Fruit fly (Drosophila melanogaster): ENCODE results near the gene CG44002.

CG44002 gene

DNA sequence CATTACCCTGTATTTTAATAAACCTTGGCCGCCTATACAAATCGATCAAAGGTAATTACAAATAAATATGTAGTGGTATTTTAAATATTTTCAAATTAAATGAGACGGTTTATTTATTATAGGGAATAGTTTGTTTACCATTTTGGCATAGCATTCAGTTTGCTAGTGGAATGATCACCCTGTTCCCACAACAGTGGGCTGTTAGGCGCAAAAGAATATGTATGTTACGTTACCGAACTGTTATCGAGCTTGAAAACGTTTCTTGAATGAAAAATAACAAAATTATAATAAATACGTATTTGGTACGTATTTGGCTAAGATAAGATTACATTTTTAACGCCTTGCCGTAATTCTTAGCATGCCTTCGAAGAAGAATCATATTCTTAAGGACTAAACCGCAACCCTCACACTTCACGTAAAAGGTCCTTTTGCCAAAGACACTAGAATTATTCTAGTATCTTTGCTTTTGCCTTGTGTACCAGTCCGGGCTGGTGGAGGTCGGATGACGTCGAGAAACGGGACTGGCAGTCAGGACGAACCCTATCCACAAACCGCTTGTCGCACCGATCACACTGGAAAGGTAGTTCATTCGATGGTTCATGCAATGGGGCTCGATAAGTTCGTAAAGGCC, at the start of gene CG44002:
CG44002 (minus strand) TSS at position 144 of the 631 bp plus-strand sequence.
- no peak for TF ChIP-seq CG12605 (GFP tag; IDR thresholded peaks at IDR 0.05)
- no peak for TF ChIP-seq CG15710 (tag; optimal IDR thresholded peaks at IDR 0.05)

DNA sequence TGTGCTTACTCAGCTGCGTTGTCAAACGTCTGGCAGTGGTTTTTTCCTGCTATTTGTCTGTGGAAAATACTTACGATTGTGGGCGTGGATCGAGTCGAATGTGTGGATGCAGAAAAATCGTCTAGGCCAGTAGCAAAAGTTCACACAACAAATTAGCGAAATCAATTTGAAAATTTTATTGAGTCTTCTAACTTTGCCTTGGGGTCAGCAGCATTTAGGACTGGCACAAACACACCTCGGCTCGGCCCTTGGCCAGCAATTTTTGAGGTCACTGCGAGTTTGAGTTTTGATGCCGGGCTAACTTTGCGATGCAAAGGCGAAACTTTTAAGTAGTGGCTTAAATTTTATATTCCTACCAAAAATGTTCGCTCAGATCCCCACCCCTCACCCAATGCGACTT, 29.5 kb upstream of the CG44002 start, which contains the start of gene CG34393:
CG34393 (minus strand) TSS at position 101 of the 400 bp plus-strand sequence.
- TF ChIP-seq CG4496 (GFP tag; IDR thresholded peaks at IDR 0.05) (no peak), CG14655 (GFP tag; optimal IDR thresholded peaks at IDR 0.05) (no peak), CG15710 (tag; optimal IDR thresholded peaks at IDR 0.05) (no peak), EcR (GFP tag; optimal IDR thresholded peaks at IDR 0.05) (no peak), CG8159 (tag; optimal IDR thresholded peaks at IDR 0.05) (no peak), CG8301 (tag; optimal IDR thresholded peaks at IDR 0.05) (no peak), Snoo (tag; optimal IDR thresholded peaks at IDR 0.05) (no peak)

DNA sequence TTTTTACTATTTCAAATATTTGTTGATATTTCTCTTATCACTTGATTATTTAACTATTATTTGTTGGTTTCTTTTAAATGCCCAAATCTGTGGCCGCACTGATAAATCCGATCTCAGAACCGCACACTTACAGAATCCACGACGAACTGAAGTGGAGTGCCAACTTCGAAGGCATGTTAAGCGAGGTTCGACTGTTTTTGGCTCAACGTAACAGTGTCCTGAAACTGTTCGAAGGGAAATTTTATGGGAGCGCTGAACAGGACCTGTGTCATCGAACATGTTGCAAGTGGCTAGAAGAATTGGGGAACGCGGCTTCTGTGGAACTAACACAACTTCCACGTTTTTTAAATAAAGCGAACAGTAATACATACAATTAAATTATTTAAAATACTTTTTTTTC, 28.7 kb upstream of the CG44002 start:
- TF ChIP-seq CG32121 (GFP tag; IDR thresholded peaks at IDR 0.05) (no peak), CG8301 (tag; optimal IDR thresholded peaks at IDR 0.05) (no peak), CG13204 (GFP tag; optimal IDR thresholded peaks at IDR 0.05) (no peak), Ets98B (GFP tag; IDR thresholded peaks at IDR 0.05) (no peak), fd96Ca (GFP tag; IDR thresholded peaks at IDR 0.05) (no peak), CG34367 (tag; optimal IDR thresholded peaks at IDR 0.05) (no peak), Pif1A (GFP tag; optimal IDR thresholded peaks at IDR 0.05) (no peak), D1 (tag; optimal IDR thresholded peaks at IDR 0.05) (no peak), CG8159 (tag; optimal IDR thresholded peaks at IDR 0.05) (no peak)

- no peak for TF ChIP-seq Pif1B (GFP tag; optimal IDR thresholded peaks at IDR 0.05)
- no peak for TF ChIP-seq CG17806 (tag; optimal IDR thresholded peaks at IDR 0.05)
- TF ChIP-seq CG13204 (GFP tag; optimal IDR thresholded peaks at IDR 0.05): no peak
- no peak for TF ChIP-seq CG32121 (GFP tag; IDR thresholded peaks at IDR 0.05)
- no peak for TF ChIP-seq EcR (GFP tag; optimal IDR thresholded peaks at IDR 0.05)
- TF ChIP-seq CG10348 (GFP tag; IDR thresholded peaks at IDR 0.05): no peak
- 0 out of 2 replicates have a peak, but pooled peaks have one; percentile 17 for TF ChIP-seq CG12605 (GFP tag; IDR thresholded peaks at IDR 0.05)
- no peak for TF ChIP-seq Ets98B (GFP tag; IDR thresholded peaks at IDR 0.05)
- TF ChIP-seq gl (tag; optimal IDR thresholded peaks at IDR 0.05): no peak
- TF ChIP-seq CG9948 (tag; optimal IDR thresholded peaks at IDR 0.05): no peak
- peak; percentile 39 for TF ChIP-seq CG14655 (GFP tag; optimal IDR thresholded peaks at IDR 0.05)
- peak; percentile 27 for TF ChIP-seq Pif1A (GFP tag; optimal IDR thresholded peaks at IDR 0.05)
- no peak for TF ChIP-seq Snoo (tag; optimal IDR thresholded peaks at IDR 0.05)
- peak; percentile 51 for TF ChIP-seq CG15710 (tag; optimal IDR thresholded peaks at IDR 0.05)
- peak; percentile 45 for TF ChIP-seq CG34367 (tag; optimal IDR thresholded peaks at IDR 0.05)
- no peak; the same call in 2 of the 3 replicates for TF ChIP-seq CG4496 (GFP tag; IDR thresholded peaks at IDR 0.05)
- TF ChIP-seq D1 (tag; optimal IDR thresholded peaks at IDR 0.05): no peak
- peak; percentile 33 for TF ChIP-seq CG8301 (tag; optimal IDR thresholded peaks at IDR 0.05)
- TF ChIP-seq fd96Ca (GFP tag; IDR thresholded peaks at IDR 0.05): 0 out of 3 replicates have a peak, but pooled peaks have one; percentile 33
- peak; percentile 50 for TF ChIP-seq CG8159 (tag; optimal IDR thresholded peaks at IDR 0.05)
- no peak for TF ChIP-seq rn (GFP tag; IDR thresholded peaks at IDR 0.05)
Observed at dm6 chr2L:3188875-3189274, 18.0 kb upstream of the CG44002 start.

DNA sequence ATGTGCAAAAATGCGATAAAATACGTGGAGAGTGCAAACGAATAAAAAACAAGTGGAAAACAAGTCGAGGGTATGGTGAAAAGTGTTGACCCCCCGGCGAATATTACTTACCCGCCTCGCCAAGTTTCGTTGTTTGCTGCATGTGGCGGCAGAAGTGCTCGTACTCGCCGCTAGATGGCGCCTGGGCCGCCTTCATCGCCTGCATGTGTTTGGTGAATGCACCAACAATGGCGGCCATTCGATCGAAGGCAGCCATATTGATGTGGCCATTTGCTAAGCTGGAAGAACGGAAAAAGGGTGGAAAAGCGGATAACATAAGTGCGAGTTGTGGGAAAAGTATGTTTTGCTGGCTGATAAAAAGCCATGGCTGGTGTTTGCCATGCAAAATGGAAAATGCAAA, 12.3 kb upstream of the CG44002 start:
- TF ChIP-seq CG10348 (GFP tag; IDR thresholded peaks at IDR 0.05) (no peak), CG9948 (tag; optimal IDR thresholded peaks at IDR 0.05) (no peak), EcR (GFP tag; optimal IDR thresholded peaks at IDR 0.05) (no peak), rn (GFP tag; IDR thresholded peaks at IDR 0.05) (no peak), CG14655 (GFP tag; optimal IDR thresholded peaks at IDR 0.05) (no peak), CG32121 (GFP tag; IDR thresholded peaks at IDR 0.05) (no peak), CG17806 (tag; optimal IDR thresholded peaks at IDR 0.05) (no peak), CG34367 (tag; optimal IDR thresholded peaks at IDR 0.05) (no peak), gl (tag; optimal IDR thresholded peaks at IDR 0.05) (no peak), CG15710 (tag; optimal IDR thresholded peaks at IDR 0.05) (no peak), Ets98B (GFP tag; IDR thresholded peaks at IDR 0.05) (no peak), CG8301 (tag; optimal IDR thresholded peaks at IDR 0.05) (no peak), CG12605 (GFP tag; IDR thresholded peaks at IDR 0.05) (no peak), fd96Ca (GFP tag; IDR thresholded peaks at IDR 0.05) (no peak), Pif1A (GFP tag; optimal IDR thresholded peaks at IDR 0.05) (no peak)

dm6 chr2L:3179654-3180053, 8.8 kb upstream of the CG44002 start:
- TF ChIP-seq CG32121 (GFP tag; IDR thresholded peaks at IDR 0.05) (no peak), CG10348 (GFP tag; IDR thresholded peaks at IDR 0.05) (no peak), CG17806 (tag; optimal IDR thresholded peaks at IDR 0.05) (no peak), CG15710 (tag; optimal IDR thresholded peaks at IDR 0.05) (no peak), CG4496 (GFP tag; IDR thresholded peaks at IDR 0.05) (no peak), Ets98B (GFP tag; IDR thresholded peaks at IDR 0.05) (no peak), CG34367 (tag; optimal IDR thresholded peaks at IDR 0.05) (no peak), EcR (GFP tag; optimal IDR thresholded peaks at IDR 0.05) (no peak), D1 (tag; optimal IDR thresholded peaks at IDR 0.05) (no peak), Pif1B (GFP tag; optimal IDR thresholded peaks at IDR 0.05) (no peak), CG8301 (tag; optimal IDR thresholded peaks at IDR 0.05) (no peak), rn (GFP tag; IDR thresholded peaks at IDR 0.05) (no peak), fd96Ca (GFP tag; IDR thresholded peaks at IDR 0.05) (no peak), CG9948 (tag; optimal IDR thresholded peaks at IDR 0.05) (no peak), Pif1A (GFP tag; optimal IDR thresholded peaks at IDR 0.05) (no peak), CG14655 (GFP tag; optimal IDR thresholded peaks at IDR 0.05) (no peak), Snoo (tag; optimal IDR thresholded peaks at IDR 0.05) (no peak), gl (tag; optimal IDR thresholded peaks at IDR 0.05) (no peak)

Measured in whole organism, pupa.